Worm (Caenorhabditis elegans) whole organism, young adult: ENCODE results near the gene rps-3.

Experiments
- C06A6.2 ChIP-seq: fragments of 200-800 bp; sonication (Bioruptor generic); conservative IDR thresholded peaks from 2 replicates; pipeline ENCODE4 v1.3.6; 2022; ENCODE audit warnings: missing genetic modification characterization, missing compliant biosample characterization
- D2030.7 ChIP-seq: fragments of 200-800 bp; sonication (Bioruptor generic); IDR thresholded peaks from 2 replicates; pipeline ENCODE4 v1.3.6; 2022; ENCODE audit warnings: missing genetic modification reagents, missing genetic modification characterization, missing compliant biosample characterization
- F39B2.1 ChIP-seq: fragments of 200-800 bp; sonication (Bioruptor generic); IDR thresholded peaks from 2 replicates; pipeline ENCODE4 v1.3.6; 2022; ENCODE audit warnings: missing genetic modification reagents, missing genetic modification characterization, missing compliant biosample characterization
- F55B11.4 ChIP-seq: sonication (generic microtip); optimal IDR thresholded peaks from 2 replicates; lab custom pipeline; 2016; ENCODE audit warnings: missing compliant biosample characterization, missing genetic modification characterization, borderline replicate concordance; ENCODE audit not compliant: insufficient read depth
- F57A8.1 ChIP-seq: fragments of 200-800 bp; sonication (Bioruptor generic); optimal IDR thresholded peaks from 2 replicates; lab custom pipeline; 2018; ENCODE audit warnings: mild to moderate bottlenecking, missing genetic modification characterization, moderate library complexity, missing compliant biosample characterization
- K12H6.12 ChIP-seq: fragments of 200-800 bp; sonication (Bioruptor generic); optimal IDR thresholded peaks from 2 replicates; lab custom pipeline; 2018; ENCODE audit warnings: mild to moderate bottlenecking, missing genetic modification characterization, missing compliant biosample characterization
- T26A5.8 ChIP-seq: sonication (generic microtip); optimal IDR thresholded peaks from 2 replicates; lab custom pipeline; 2016; ENCODE audit warnings: missing genetic modification characterization, missing compliant biosample characterization
- Y56A3A.18 ChIP-seq: fragments of 200-800 bp; sonication (Bioruptor generic); IDR thresholded peaks from 2 replicates; pipeline ENCODE4 v1.3.6; 2022; ENCODE audit warnings: missing genetic modification reagents, missing genetic modification characterization, missing compliant biosample characterization
- aptf-2 ChIP-seq: fragments of 200-800 bp; sonication (Bioruptor generic); conservative IDR thresholded peaks from 2 replicates; pipeline ENCODE4 v1.3.6; 2022; ENCODE audit warnings: missing genetic modification reagents, missing genetic modification characterization, missing compliant biosample characterization
- atf-7 ChIP-seq: sonication (generic microtip); optimal IDR thresholded peaks from 2 replicates; lab custom pipeline; 2017; ENCODE audit warnings: mild to moderate bottlenecking, missing genetic modification characterization, missing compliant biosample characterization
- athp-1 ChIP-seq: sonication (generic microtip); optimal IDR thresholded peaks from 2 replicates; lab custom pipeline; 2017; ENCODE audit warnings: mild to moderate bottlenecking, missing genetic modification characterization, missing compliant biosample characterization
- chd-7 ChIP-seq: sonication (generic microtip); optimal IDR thresholded peaks from 2 replicates; lab custom pipeline; 2016; ENCODE audit warnings: mild to moderate bottlenecking, missing genetic modification characterization, moderate library complexity, missing compliant biosample characterization
- dox-1 ChIP-seq: fragments of 200-800 bp; sonication (Bioruptor generic); IDR thresholded peaks from 2 replicates; pipeline ENCODE4 v1.3.6; 2022; ENCODE audit warnings: missing genetic modification reagents, missing genetic modification characterization, missing compliant biosample characterization
- egl-44 ChIP-seq: fragments of 200-800 bp; sonication (Bioruptor generic); IDR thresholded peaks from 2 replicates; pipeline ENCODE4 v1.3.6; 2022; ENCODE audit warnings: missing genetic modification reagents, missing genetic modification characterization, missing compliant biosample characterization
- egrh-3 ChIP-seq: fragments of 200-800 bp; sonication (Bioruptor generic); IDR thresholded peaks from 2 replicates; pipeline ENCODE4 v1.3.6; 2022; ENCODE audit warnings: missing genetic modification reagents, missing genetic modification characterization, missing compliant biosample characterization
- ekl-4 ChIP-seq: fragments of 200-800 bp; sonication (Bioruptor generic); IDR thresholded peaks from 2 replicates; pipeline ENCODE4 v1.3.6; 2022; ENCODE audit warnings: missing genetic modification reagents, missing genetic modification characterization, missing compliant biosample characterization
- hlh-26 ChIP-seq: fragments of 200-800 bp; sonication (Bioruptor generic); conservative IDR thresholded peaks from 2 replicates; pipeline ENCODE4 v1.3.6; 2022; ENCODE audit warnings: missing genetic modification reagents, missing genetic modification characterization, missing compliant biosample characterization
- hrde-1 ChIP-seq: sonication (generic microtip); optimal IDR thresholded peaks from 2 replicates; lab custom pipeline; 2016; ENCODE audit warnings: missing genetic modification characterization, mild to moderate bottlenecking, missing compliant biosample characterization, moderate library complexity, missing genotype, missing genetic modification reagents, borderline replicate concordance
- let-607 ChIP-seq, 2 experiments: fragments of 200-800 bp in 1 of 2; sonication (Bioruptor generic) in 1 of 2; sonication (generic microtip) in 1 of 2; optimal IDR thresholded peaks; 2 replicates each; lab custom pipeline; 2016 to 2018; ENCODE audit warnings: mild to moderate bottlenecking in 2 of 2, missing compliant biosample characterization in 2 of 2, missing genetic modification characterization in 2 of 2, moderate library complexity in 2 of 2, missing genotype in 1 of 2
- lin-54 ChIP-seq: fragments of 200-800 bp; sonication (Bioruptor generic); optimal IDR thresholded peaks from 2 replicates; lab custom pipeline; 2018; ENCODE audit warnings: mild to moderate bottlenecking, missing genetic modification characterization, missing compliant biosample characterization
- mxl-1 ChIP-seq: sonication (generic microtip); optimal IDR thresholded peaks from 2 replicates; lab custom pipeline; 2016; ENCODE audit warnings: missing genetic modification characterization, missing compliant biosample characterization
- nfya-2 ChIP-seq: fragments of 200-800 bp; sonication (Bioruptor generic); IDR thresholded peaks from 2 replicates; pipeline ENCODE4 v1.3.6; 2022; ENCODE audit warnings: missing genetic modification reagents, missing genetic modification characterization, missing compliant biosample characterization
- nfyb-1 ChIP-seq: fragments of 200-800 bp; sonication (Bioruptor generic); IDR thresholded peaks from 2 replicates; pipeline ENCODE4 v1.3.6; 2022; ENCODE audit warnings: missing genetic modification reagents, missing genetic modification characterization, missing compliant biosample characterization
- nhr-27 ChIP-seq: fragments of 200-800 bp; sonication (Bioruptor generic); optimal IDR thresholded peaks from 2 replicates; lab custom pipeline; 2018; ENCODE audit warnings: mild to moderate bottlenecking, missing genetic modification characterization, moderate library complexity, missing compliant biosample characterization
- nhr-80 ChIP-seq: sonication (generic microtip); optimal IDR thresholded peaks from 2 replicates; lab custom pipeline; 2016; ENCODE audit warnings: missing genetic modification characterization, missing compliant biosample characterization
- pha-4 ChIP-seq: fragments of 150-350 bp; sonication (generic microtip); optimal IDR thresholded peaks from 2 replicates; lab custom pipeline; 2014; ENCODE audit warnings: missing biosample characterization, missing genetic modification reagents, missing genetic modification characterization
- rcor-1 ChIP-seq: fragments of 200-800 bp; sonication (Bioruptor generic); IDR thresholded peaks from 2 replicates; pipeline ENCODE4 v1.3.6; 2022; ENCODE audit warnings: missing genetic modification reagents, missing genetic modification characterization, missing compliant biosample characterization
- snpc-4 ChIP-seq, 5 experiments: fragments of 150-350 bp in 1 of 5; sonication (generic microtip) in 4 of 5; optimal IDR thresholded peaks; 2 replicates each; lab custom pipeline; 2014 to 2018; ENCODE audit warnings: missing genetic modification characterization in 5 of 5, missing biosample characterization in 3 of 5, antibody characterized with exemption in 2 of 5, mild to moderate bottlenecking in 2 of 5, missing compliant biosample characterization in 2 of 5, missing genotype in 2 of 5, moderate library complexity in 2 of 5, missing genetic modification reagents in 1 of 5
- sptf-2 ChIP-seq: fragments of 200-800 bp; sonication (Bioruptor generic); optimal IDR thresholded peaks from 2 replicates; lab custom pipeline; 2018; ENCODE audit warnings: mild to moderate bottlenecking, missing genetic modification characterization, missing compliant biosample characterization
- zim-3 ChIP-seq: sonication (generic microtip); optimal IDR thresholded peaks from 2 replicates; lab custom pipeline; 2017; ENCODE audit warnings: mild to moderate bottlenecking, missing genetic modification characterization, moderate library complexity, missing compliant biosample characterization
- ztf-3 ChIP-seq: fragments of 200-800 bp; sonication (Bioruptor generic); optimal IDR thresholded peaks from 2 replicates; lab custom pipeline; 2018; ENCODE audit warnings: mild to moderate bottlenecking, missing genetic modification characterization, missing compliant biosample characterization

rps-3 gene

ce11 chrIII:6173020-6173597 lies 33.5 kb upstream of the rps-3 start, which contains the start of the genes abcf-3 and F42A10.5 (continued):
- no peak for TF ChIP-seq ztf-3 (GFP tag; lab: Kevin White, UChicago)
- peak; percentile 41 for TF ChIP-seq nhr-80 (tag; lab: Kevin White, UChicago)
- TF ChIP-seq ekl-4: no peak
- TF ChIP-seq zim-3 (tag; lab: Kevin White, UChicago): no peak
- TF ChIP-seq egl-44 (GFP tag; lab: Robert Waterston, UW): no peak
- peak; percentile 64 for TF ChIP-seq lin-54 (GFP tag; lab: Kevin White, UChicago)
- TF ChIP-seq nhr-27 (tag; lab: Kevin White, UChicago): no peak
- no peak for TF ChIP-seq athp-1
- TF ChIP-seq D2030.7 (GFP tag; lab: Robert Waterston, UW): peak; percentile 41; the same call in 1 of the 2 replicates
- no peak for TF ChIP-seq C06A6.2
- TF ChIP-seq rcor-1 (GFP tag; lab: Robert Waterston, UW): 0 out of 2 replicates have a peak, but pooled peaks have one; percentile 31
- TF ChIP-seq pha-4 (tag; lab: Kevin White, UChicago): no peak
- TF ChIP-seq nfya-2 (GFP tag; lab: Robert Waterston, UW): no peak
- peak in 1 of 2 experiments; percentile 56 for TF ChIP-seq let-607 (tag; optimal IDR thresholded peaks at IDR 0.05; lab: Kevin White, UChicago)
- TF ChIP-seq aptf-2 (GFP tag; lab: Robert Waterston, UW): no peak
- no peak for TF ChIP-seq K12H6.12 (tag; lab: Kevin White, UChicago)

- TF ChIP-seq hlh-26 (GFP tag; lab: Robert Waterston, UW) (no peak), F39B2.1 (GFP tag; lab: Robert Waterston, UW) (0 out of 2 replicates have a peak, but pooled peaks have one; percentile 52), nfyb-1 (0 out of 2 replicates have a peak, but pooled peaks have one; percentile 30), hrde-1 (tag; lab: Kevin White, UChicago) (peak; percentile 61)
Observed at ce11 chrIII:6176172-6176571, 30.4 kb upstream of the rps-3 start.

- TF ChIP-seq egrh-3 (no peak), atf-7 (tag; lab: Kevin White, UChicago) (no peak), Y56A3A.18 (GFP tag; lab: Robert Waterston, UW) (no peak), snpc-4 (GFP tag; optimal IDR thresholded peaks at IDR 0.05; lab: Kevin White, UChicago) (no peak), snpc-4 (tag; optimal IDR thresholded peaks at IDR 0.05; lab: Kevin White, UChicago) (no peak), nhr-80 (tag; lab: Kevin White, UChicago) (peak; percentile 59), T26A5.8 (tag; lab: Kevin White, UChicago) (no peak)
- TF ChIP-seq, all 124 proteins: peak for 1
Observed at ce11 chrIII:6176761-6177160, 29.8 kb upstream of the rps-3 start, which contains the start of gene F42A10.6. Gene F42A10.6, minus strand, starts transcription at chrIII:6176861.

ce11 chrIII:6177631-6178030 lies 29.0 kb upstream of the rps-3 start:
- TF ChIP-seq mxl-1 (tag; lab: Kevin White, UChicago): no peak
- no peak for TF ChIP-seq F57A8.1
- no peak for TF ChIP-seq chd-7 (tag; lab: Kevin White, UChicago)
- no peak for TF ChIP-seq dox-1 (GFP tag; lab: Robert Waterston, UW)
- TF ChIP-seq nhr-80 (tag; lab: Kevin White, UChicago): peak; percentile 13
- no peak for TF ChIP-seq F55B11.4 (tag; lab: Kevin White, UChicago)
- TF ChIP-seq sptf-2 (GFP tag; lab: Kevin White, UChicago): no peak
- TF ChIP-seq, all 124 proteins: peak for 1
